Fruit fly (Drosophila melanogaster) whole organism, embryonic: ENCODE data around the gene vito.
A peak's percentile ranks its signal among the peaks of the same experiment; 100 is the strongest.

ENCODE experiments used
- B-H1 ChIP-seq: fragments of 200-800 bp; sonication (Bioruptor generic); IDR thresholded peaks from 3 replicates; pipeline ENCODE4 v1.3.6; 2022; ENCODE audit warnings: missing biosample characterization, missing genetic modification characterization
- BtbVII ChIP-seq: fragments of 200-800 bp; sonication (Bioruptor generic); optimal IDR thresholded peaks from 3 replicates; lab custom pipeline; 2017; ENCODE audit warnings: missing biosample characterization, mild to moderate bottlenecking, missing genetic modification characterization
- CG10321 ChIP-seq: fragments of 200-800 bp; sonication (Bioruptor generic); IDR thresholded peaks from 2 replicates; pipeline ENCODE4 v1.3.6; 2022; ENCODE audit warnings: missing biosample characterization, missing genetic modification characterization
- CG10462 ChIP-seq: fragments of 200-800 bp; sonication (Bioruptor generic); optimal IDR thresholded peaks from 2 replicates; lab custom pipeline; 2016; ENCODE audit warnings: missing biosample characterization, missing genetic modification characterization
- CG11560 ChIP-seq: fragments of 200-800 bp; sonication (Bioruptor generic); IDR thresholded peaks from 3 replicates; pipeline ENCODE4 v1.3.6; 2022; ENCODE audit warnings: missing biosample characterization, missing genetic modification characterization
- CG12104 ChIP-seq: fragments of 200-800 bp; sonication (Bioruptor generic); optimal IDR thresholded peaks from 3 replicates; lab custom pipeline; 2016; ENCODE audit warnings: missing biosample characterization, missing genetic modification characterization
- CG12219 ChIP-seq: fragments of 200-800 bp; sonication (Bioruptor generic); optimal IDR thresholded peaks from 3 replicates; lab custom pipeline; 2018; ENCODE audit warnings: missing biosample characterization, mild to moderate bottlenecking, missing genetic modification characterization
- CG12236 ChIP-seq: fragments of 200-800 bp; sonication (Bioruptor generic); optimal IDR thresholded peaks from 2 replicates; lab custom pipeline; 2016; ENCODE audit warnings: missing biosample characterization, missing genetic modification characterization
- CG1233 ChIP-seq: fragments of 200-800 bp; sonication (Bioruptor generic); optimal IDR thresholded peaks from 4 replicates; lab custom pipeline; 2018; ENCODE audit warnings: missing biosample characterization, mild to moderate bottlenecking, missing genetic modification characterization
- CG13287 ChIP-seq: fragments of 200-800 bp; sonication (Bioruptor generic); IDR thresholded peaks from 2 replicates; pipeline ENCODE4 v1.3.6; 2022; ENCODE audit warnings: missing biosample characterization, missing genetic modification characterization; ENCODE audit not compliant: partially characterized antibody
- CG15479 ChIP-seq: fragments of 200-800 bp; sonication (Bioruptor generic); optimal IDR thresholded peaks from 3 replicates; lab custom pipeline; 2019; ENCODE audit warnings: missing biosample characterization, mild to moderate bottlenecking, missing genetic modification characterization, moderate library complexity
- CG15601 ChIP-seq: fragments of 200-800 bp; sonication (Bioruptor generic); optimal IDR thresholded peaks from 3 replicates; lab custom pipeline; 2019; ENCODE audit warnings: missing biosample characterization, mild to moderate bottlenecking, missing genetic modification characterization, moderate library complexity
- CG17829 ChIP-seq: fragments of 200-800 bp; optimal IDR thresholded peaks from 2 replicates; lab custom pipeline; 2019; ENCODE audit warnings: missing biosample characterization, mild to moderate bottlenecking, missing genetic modification characterization, moderate library complexity
- CG2116 ChIP-seq: fragments of 200-800 bp; sonication (Bioruptor generic); optimal IDR thresholded peaks from 3 replicates; lab custom pipeline; 2018; ENCODE audit warnings: missing biosample characterization, mild to moderate bottlenecking, missing genetic modification characterization
- CG2120 ChIP-seq: fragments of 200-800 bp; sonication (Bioruptor generic); optimal IDR thresholded peaks from 3 replicates; lab custom pipeline; 2016; ENCODE audit warnings: missing biosample characterization, missing genetic modification characterization
- CG2889 ChIP-seq: fragments of 200-800 bp; sonication (Bioruptor generic); IDR thresholded peaks from 3 replicates; pipeline ENCODE4 v1.3.6; 2022; ENCODE audit warnings: missing biosample characterization, missing genetic modification characterization
- CG33213 ChIP-seq: fragments of 200-800 bp; sonication (Bioruptor generic); optimal IDR thresholded peaks from 3 replicates; lab custom pipeline; 2016; ENCODE audit warnings: missing biosample characterization, missing genetic modification characterization
- CG34376 ChIP-seq: fragments of 200-800 bp; sonication (Bioruptor generic); optimal IDR thresholded peaks from 2 replicates; lab custom pipeline; 2018; ENCODE audit warnings: missing biosample characterization, mild to moderate bottlenecking, missing genetic modification characterization
- CG42726 ChIP-seq: fragments of 200-800 bp; sonication (Bioruptor generic); IDR thresholded peaks from 2 replicates; pipeline ENCODE4 v1.3.6; 2022; ENCODE audit warnings: missing biosample characterization, missing genetic modification characterization; ENCODE audit not compliant: partially characterized antibody
- CG4424 ChIP-seq: fragments of 200-800 bp; sonication (Bioruptor generic); optimal IDR thresholded peaks from 3 replicates; lab custom pipeline; 2016; ENCODE audit warnings: missing biosample characterization, missing genetic modification characterization
- CG4730 ChIP-seq: fragments of 200-800 bp; sonication (Bioruptor generic); IDR thresholded peaks from 2 replicates; pipeline ENCODE4 v1.3.6; 2022; ENCODE audit warnings: missing biosample characterization, missing genetic modification characterization
- CG8924 ChIP-seq: fragments of 200-800 bp; optimal IDR thresholded peaks from 3 replicates; lab custom pipeline; 2019; ENCODE audit warnings: missing biosample characterization, mild to moderate bottlenecking, missing genetic modification characterization, moderate library complexity
- CG8944 ChIP-seq: fragments of 200-800 bp; sonication (Bioruptor generic); optimal IDR thresholded peaks from 3 replicates; lab custom pipeline; 2016; ENCODE audit warnings: missing biosample characterization, missing genetic modification characterization
- Dek ChIP-seq: fragments of 200-800 bp; sonication (Bioruptor generic); optimal IDR thresholded peaks from 3 replicates; lab custom pipeline; 2019; ENCODE audit warnings: missing biosample characterization, mild to moderate bottlenecking, missing genetic modification characterization, moderate library complexity
- Dip2 ChIP-seq: fragments of 200-800 bp; sonication (Bioruptor generic); IDR thresholded peaks from 2 replicates; pipeline ENCODE4 v1.3.6; 2022; ENCODE audit warnings: missing biosample characterization, missing genetic modification characterization
- Fer1 ChIP-seq: fragments of 200-800 bp; sonication (Bioruptor generic); optimal IDR thresholded peaks from 2 replicates; lab custom pipeline; 2017; ENCODE audit warnings: missing biosample characterization, mild to moderate bottlenecking, missing genetic modification characterization
- Gug ChIP-seq: fragments of 200-800 bp; sonication (Bioruptor generic); IDR thresholded peaks from 4 replicates; pipeline ENCODE4 v1.3.6; 2022; ENCODE audit warnings: missing biosample characterization, missing genetic modification characterization
- HLH3B ChIP-seq: fragments of 200-800 bp; sonication (Bioruptor generic); IDR thresholded peaks from 2 replicates; pipeline ENCODE4 v1.3.6; 2022; ENCODE audit warnings: missing biosample characterization, missing genetic modification characterization
- HmgZ ChIP-seq: fragments of 200-800 bp; sonication (Bioruptor generic); optimal IDR thresholded peaks from 2 replicates; lab custom pipeline; 2018; ENCODE audit warnings: missing biosample characterization, mild to moderate bottlenecking, missing genetic modification characterization
- NFAT ChIP-seq: fragments of 200-800 bp; sonication (Bioruptor generic); IDR thresholded peaks from 2 replicates; pipeline ENCODE4 v1.3.6; 2022; ENCODE audit warnings: missing biosample characterization, missing genetic modification characterization
- Neu2 ChIP-seq: fragments of 200-800 bp; sonication (Bioruptor generic); optimal IDR thresholded peaks from 3 replicates; lab custom pipeline; 2016; ENCODE audit warnings: missing biosample characterization, missing genetic modification characterization, borderline replicate concordance
- PHDP ChIP-seq: fragments of 200-800 bp; sonication (Bioruptor generic); optimal IDR thresholded peaks from 3 replicates; lab custom pipeline; 2018; ENCODE audit warnings: missing biosample characterization, mild to moderate bottlenecking, missing genetic modification characterization, moderate library complexity
- ase ChIP-seq: fragments of 200-800 bp; sonication (Bioruptor generic); IDR thresholded peaks from 3 replicates; pipeline ENCODE4 v1.3.6; 2022; ENCODE audit warnings: missing biosample characterization, missing genetic modification characterization
- bsh ChIP-seq, 2 experiments: fragments of 200-800 bp; sonication (Bioruptor generic); optimal IDR thresholded peaks; 2 replicates each; lab custom pipeline; 2017 to 2018; ENCODE audit warnings: mild to moderate bottlenecking in 2 of 2, missing biosample characterization in 2 of 2, missing genetic modification characterization in 2 of 2, moderate library complexity in 1 of 2
- cato ChIP-seq: fragments of 200-800 bp; sonication (Bioruptor generic); optimal IDR thresholded peaks from 2 replicates; lab custom pipeline; 2016; ENCODE audit warnings: missing biosample characterization, missing genetic modification characterization, borderline replicate concordance
- cwo ChIP-seq: fragments of 200-800 bp; sonication (Bioruptor generic); optimal IDR thresholded peaks from 3 replicates; lab custom pipeline; 2017; ENCODE audit warnings: missing biosample characterization, missing genetic modification characterization, mild to moderate bottlenecking, moderate library complexity, missing genetic modification reagents
- fru ChIP-seq: fragments of >200 bp; optimal IDR thresholded peaks from 2 replicates; lab custom pipeline; 2017
- fu2 ChIP-seq: fragments of 200-800 bp; sonication (Bioruptor generic); optimal IDR thresholded peaks from 2 replicates; lab custom pipeline; 2016; ENCODE audit warnings: missing biosample characterization, missing genetic modification characterization
- gce ChIP-seq: fragments of 200-800 bp; sonication (Bioruptor generic); IDR thresholded peaks from 3 replicates; pipeline ENCODE4 v1.3.6; 2022; ENCODE audit warnings: missing biosample characterization, missing genetic modification characterization
- gcm ChIP-seq: fragments of 200-800 bp; sonication (Bioruptor generic); optimal IDR thresholded peaks from 2 replicates; lab custom pipeline; 2019; ENCODE audit warnings: missing biosample characterization, mild to moderate bottlenecking, missing genetic modification characterization, moderate library complexity
- mam ChIP-seq: fragments of 200-800 bp; sonication (Bioruptor generic); optimal IDR thresholded peaks from 3 replicates; lab custom pipeline; 2016; ENCODE audit warnings: missing biosample characterization, missing genetic modification characterization
- nerfin-2 ChIP-seq: fragments of 200-800 bp; sonication (Bioruptor generic); IDR thresholded peaks from 2 replicates; pipeline ENCODE4 v1.3.6; 2022; ENCODE audit warnings: missing biosample characterization, missing genetic modification characterization; ENCODE audit not compliant: partially characterized antibody
- org-1 ChIP-seq: fragments of 200-800 bp; sonication (Bioruptor generic); optimal IDR thresholded peaks from 2 replicates; lab custom pipeline; 2017; ENCODE audit warnings: missing biosample characterization, missing genetic modification characterization
- otp ChIP-seq: fragments of 200-800 bp; sonication (Bioruptor generic); IDR thresholded peaks from 3 replicates; pipeline ENCODE4, ENCODE4 v1.3.6; 2022; ENCODE audit warnings: missing biosample characterization, missing genetic modification characterization
- rib ChIP-seq: fragments of 200-800 bp; sonication (Bioruptor generic); IDR thresholded peaks from 2 replicates; pipeline ENCODE4 v1.3.6; 2022; ENCODE audit warnings: missing biosample characterization, missing genetic modification characterization
- sc ChIP-seq, 3 experiments: fragments of >200 bp in 2 of 3; fragments of 200-800 bp in 1 of 3; sonication (Bioruptor generic) in 1 of 3; optimal IDR thresholded peaks; 2 replicates in 2 of 3; 3 replicates in 1 of 3; lab custom pipeline; 2017; ENCODE audit warnings: mild to moderate bottlenecking in 1 of 3, missing biosample characterization in 1 of 3, missing genetic modification characterization in 1 of 3, missing genetic modification reagents in 1 of 3
- tll ChIP-seq, 2 experiments: fragments of 200-800 bp in 1 of 2; fragments of >200 bp in 1 of 2; sonication (Bioruptor generic) in 1 of 2; optimal IDR thresholded peaks; 2 replicates each; lab custom pipeline; 2017 to 2019; ENCODE audit warnings: missing biosample characterization in 2 of 2, missing genetic modification characterization in 2 of 2, mild to moderate bottlenecking in 1 of 2, moderate library complexity in 1 of 2
- vfl ChIP-seq: fragments of 200-800 bp; sonication (Bioruptor generic); optimal IDR thresholded peaks from 2 replicates; lab custom pipeline; 2016; ENCODE audit warnings: missing biosample characterization, missing genetic modification characterization

vito gene

DNA sequence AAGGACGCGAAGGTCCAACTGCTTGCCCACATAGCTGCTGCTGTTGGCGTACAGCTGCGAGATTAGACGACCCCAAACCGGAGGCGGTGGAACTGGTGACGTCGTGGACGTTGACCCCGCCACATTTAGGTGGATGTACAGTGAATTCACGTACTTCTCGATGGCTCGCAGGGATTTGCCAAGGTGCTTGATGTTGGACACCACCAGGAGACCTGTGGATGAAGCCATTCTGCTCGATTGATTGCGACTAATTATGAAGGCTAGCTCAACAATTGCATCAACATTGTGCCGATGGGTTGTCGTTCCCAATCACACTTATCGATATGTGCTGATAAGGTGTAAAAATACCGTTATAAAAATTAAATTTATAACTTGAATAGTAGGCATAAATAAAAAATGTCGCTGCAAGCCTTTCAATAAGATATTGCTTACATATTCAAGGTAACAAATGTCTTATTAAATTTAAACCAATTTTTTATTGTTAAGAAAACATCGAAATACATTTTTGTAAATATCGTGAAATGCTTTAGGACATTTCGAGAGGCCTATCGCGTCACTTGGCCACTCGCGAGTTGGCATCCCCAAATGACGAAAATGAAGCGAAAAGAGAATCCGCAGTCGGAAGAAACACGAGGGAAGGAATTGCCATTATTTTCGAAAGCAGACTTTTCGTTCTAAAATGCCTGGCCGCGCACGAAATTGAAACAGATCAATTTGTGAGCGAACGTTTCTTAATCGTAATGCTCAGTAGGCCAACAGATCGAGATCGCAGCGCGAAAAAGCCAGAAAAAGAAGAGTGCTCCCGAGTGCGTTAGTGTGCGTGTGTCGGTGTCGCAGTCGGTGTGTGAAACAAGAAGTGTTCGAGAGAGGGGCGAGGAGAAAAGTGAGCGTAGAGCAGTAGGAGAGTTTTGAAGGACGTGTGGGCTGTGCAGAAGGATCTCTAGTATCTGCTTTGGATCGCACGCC lies 8.3 kb downstream of the vito start, which contains the start of the genes Ppat-Dpck and scny (continued):
- TF ChIP-seq CG10321 (no peak), CG15601 (tag; lab: Kevin White, UChicago) (peak; percentile 48), Dek (tag; lab: Kevin White, UChicago) (no peak), CG17829 (tag; lab: Kevin White, UChicago) (peak; percentile 59), fru (lab: Kevin White, UChicago) (no peak), bsh (GFP tag; optimal IDR thresholded peaks at IDR 0.05; lab: Kevin White, UChicago) (peak in 1 of 2 experiments; percentile 8), nerfin-2 (GFP tag; lab: Robert Waterston, UW) (peak; percentile 59; the same call in 1 of the 2 replicates), cwo (GFP tag; lab: Kevin White, UChicago) (no peak), mam (GFP tag; lab: Kevin White, UChicago) (peak; percentile 12), gcm (GFP tag; lab: Kevin White, UChicago) (no peak), sc (optimal IDR thresholded peaks at IDR 0.05; lab: Kevin White, UChicago) (no peak), sc (GFP tag; optimal IDR thresholded peaks at IDR 0.05; lab: Kevin White, UChicago) (no peak), CG33213 (GFP tag; lab: Kevin White, UChicago) (peak; percentile 19), CG2120 (GFP tag; lab: Kevin White, UChicago) (peak; percentile 27), vfl (GFP tag; lab: Kevin White, UChicago) (peak; percentile 44), CG11560 (tag; lab: Robert Waterston, UW) (no peak), tll (GFP tag; optimal IDR thresholded peaks at IDR 0.05; lab: Kevin White, UChicago) (peak in 1 of 2 experiments; percentile 22), BtbVII (GFP tag; lab: Kevin White, UChicago) (no peak), B-H1 (no peak), CG42726 (peak; percentile 72), cato (no peak), CG2889 (GFP tag; lab: Robert Waterston, UW) (no peak), Fer1 (GFP tag; lab: Kevin White, UChicago) (peak; percentile 33), HLH3B (GFP tag; lab: Robert Waterston, UW) (no peak), CG2116 (GFP tag; lab: Kevin White, UChicago) (peak; percentile 89), CG4730 (GFP tag; lab: Robert Waterston, UW) (no peak), CG15479 (GFP tag; lab: Kevin White, UChicago) (peak; percentile 84), CG12219 (GFP tag; lab: Kevin White, UChicago) (no peak), otp (GFP tag; lab: Robert Waterston, UW) (no peak), rib (GFP tag; lab: Robert Waterston, UW) (no peak), fu2 (GFP tag; lab: Kevin White, UChicago) (no peak), CG8924 (tag; lab: Kevin White, UChicago) (peak; percentile 4), NFAT (no peak), CG10462 (GFP tag; lab: Kevin White, UChicago) (peak; percentile 42), CG34376 (GFP tag; lab: Kevin White, UChicago) (peak; percentile 6), HmgZ (tag; lab: Kevin White, UChicago) (peak; percentile 44), PHDP (tag; lab: Kevin White, UChicago) (no peak), org-1 (GFP tag; lab: Kevin White, UChicago) (no peak), Neu2 (GFP tag; lab: Kevin White, UChicago) (no peak), CG8944 (no peak), CG4424 (no peak), Gug (GFP tag; lab: Robert Waterston, UW) (no peak), gce (no peak), ase (GFP tag; lab: Robert Waterston, UW) (no peak), Dip2 (GFP tag; lab: Robert Waterston, UW) (no peak), CG12104 (GFP tag; lab: Kevin White, UChicago) (no peak), CG12236 (GFP tag; lab: Kevin White, UChicago) (no peak), CG13287 (GFP tag; lab: Robert Waterston, UW) (peak; percentile 97), CG1233 (GFP tag; lab: Kevin White, UChicago) (no peak)
